Worm (Caenorhabditis elegans) whole organism, midembryonic: ENCODE results near the gene R11G1.2.

ENCODE experiments used
- T22C8.4 ChIP-seq: fragments of 200-800 bp; sonication (Bioruptor generic); IDR thresholded peaks from 2 replicates; pipeline ENCODE4 v1.3.6; 2022; ENCODE audit warnings: missing genetic modification characterization, missing compliant biosample characterization
- cog-1 ChIP-seq: sonication (generic microtip); optimal IDR thresholded peaks from 2 replicates; lab custom pipeline; 2016; ENCODE audit warnings: missing genetic modification characterization, missing compliant biosample characterization
- flt-1 ChIP-seq: fragments of 200-800 bp; sonication (Bioruptor generic); IDR thresholded peaks from 2 replicates; pipeline ENCODE4 v1.3.6; 2022; ENCODE audit warnings: missing genetic modification characterization, missing compliant biosample characterization
- med-1 ChIP-seq: sonication (generic microtip); optimal IDR thresholded peaks from 2 replicates; lab custom pipeline; 2017; ENCODE audit warnings: missing genetic modification characterization, mild to moderate bottlenecking, missing compliant biosample characterization, antibody characterized with exemption, missing genetic modification reagents; ENCODE audit not compliant: insufficient read depth
- ref-1 ChIP-seq: fragments of 200-800 bp; sonication (Bioruptor generic); conservative IDR thresholded peaks from 2 replicates; pipeline ENCODE4 v1.3.6; 2022; ENCODE audit warnings: missing genetic modification reagents, missing genetic modification characterization, missing compliant biosample characterization
- ztf-29 ChIP-seq: fragments of 200-800 bp; sonication (Bioruptor generic); IDR thresholded peaks from 2 replicates; pipeline ENCODE4 v1.3.6; 2022; ENCODE audit warnings: missing genetic modification reagents, missing genetic modification characterization, missing compliant biosample characterization

DNA sequence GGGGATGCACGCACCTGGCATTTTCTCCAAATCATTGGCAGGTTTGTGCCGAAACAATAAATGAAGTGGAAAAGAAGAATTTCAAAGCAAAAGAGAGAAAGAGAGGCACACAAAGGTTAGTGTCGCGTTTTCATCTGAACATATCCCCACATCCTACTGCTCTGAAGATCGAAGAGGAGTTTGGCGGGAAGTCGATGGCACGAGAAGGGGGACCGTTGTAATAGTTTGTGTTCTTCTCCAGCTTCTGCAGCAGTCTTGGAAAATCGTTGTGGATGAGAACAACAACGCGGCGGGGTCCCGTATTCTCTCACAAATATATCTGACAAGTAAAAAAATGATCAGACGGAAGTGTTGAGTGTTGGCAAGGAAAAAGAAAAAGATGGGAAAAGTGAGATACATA is 4.5 kb upstream of the R11G1.2 start:
- TF ChIP-seq ref-1 (GFP tag; lab: Robert Waterston, UW) (no peak), med-1 (GFP tag; lab: Kevin White, UChicago) (no peak), flt-1 (GFP tag; lab: Robert Waterston, UW) (no peak), cog-1 (tag; lab: Kevin White, UChicago) (no peak), T22C8.4 (no peak), ztf-29 (GFP tag; lab: Robert Waterston, UW) (no peak)
